Fruit fly (Drosophila melanogaster): ENCODE measurements around the gene Rtel1.

Rtel1 gene

DNA sequence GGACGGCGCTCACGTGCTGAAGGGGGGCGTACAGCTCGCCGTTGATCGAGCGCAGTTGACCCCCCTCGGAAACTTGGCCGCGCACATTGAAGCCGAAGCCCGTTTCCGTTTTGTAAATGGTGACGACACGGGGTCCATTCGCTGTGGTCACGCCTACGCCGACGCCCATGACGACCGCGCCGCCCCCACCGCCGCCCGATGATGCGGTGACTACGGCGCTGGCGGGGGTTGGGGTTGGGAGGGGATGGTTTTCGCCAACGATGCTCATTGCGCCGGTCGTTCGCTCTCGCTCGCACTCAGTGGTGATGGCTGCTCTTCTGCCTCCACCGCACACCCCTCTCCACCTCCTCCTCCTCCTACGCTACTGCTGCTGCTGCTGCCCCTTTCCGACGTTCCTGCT is 10.4 kb upstream of the Rtel1 start (continued):
- TF ChIP-seq CG2678 (tag; optimal IDR thresholded peaks at IDR 0.05) (no peak), Sry-δ (GFP tag; optimal IDR thresholded peaks at IDR 0.05) (no peak), unpg (GFP tag; optimal IDR thresholded peaks at IDR 0.05) (peak; percentile 7), dan (GFP tag; IDR thresholded peaks at IDR 0.05) (no peak), CG30020 (tag; optimal IDR thresholded peaks at IDR 0.05) (no peak), Fer1 (GFP tag; optimal IDR thresholded peaks at IDR 0.05) (no peak), CG8290 (GFP tag; optimal IDR thresholded peaks at IDR 0.05) (no peak), CG8290 (tag; optimal IDR thresholded peaks at IDR 0.05) (peak in 1 of 2 experiments; percentile 61), CG17328 (GFP tag; IDR thresholded peaks at IDR 0.05) (no peak), NFAT (GFP tag; IDR thresholded peaks at IDR 0.05) (0 out of 2 replicates have a peak, but pooled peaks have one; percentile 19), Six4 (GFP tag; optimal IDR thresholded peaks at IDR 0.05) (no peak), CG12219 (GFP tag; optimal IDR thresholded peaks at IDR 0.05) (no peak), bab2 (GFP tag; optimal IDR thresholded peaks at IDR 0.05) (no peak), CG15011 (GFP tag; optimal IDR thresholded peaks at IDR 0.05) (no peak), crp (GFP tag; optimal IDR thresholded peaks at IDR 0.05) (no peak), CG2889 (GFP tag; IDR thresholded peaks at IDR 0.05) (no peak), sens (GFP tag) (no peak), Optix (GFP tag; IDR thresholded peaks at IDR 0.05) (no peak), Nf-YC (tag; optimal IDR thresholded peaks at IDR 0.05) (peak; percentile 23), odd (GFP tag; optimal IDR thresholded peaks at IDR 0.05) (no peak), scrt (GFP tag; optimal IDR thresholded peaks at IDR 0.05) (no peak), Hr51 (GFP tag; optimal IDR thresholded peaks at IDR 0.05) (peak in 1 of 2 experiments; percentile 2), CG7928 (GFP tag; optimal IDR thresholded peaks at IDR 0.05) (no peak), CG15479 (GFP tag; optimal IDR thresholded peaks at IDR 0.05) (no peak), yki (optimal IDR thresholded peaks at IDR 0.05) (no peak), sr (GFP tag; IDR thresholded peaks at IDR 0.05) (peak; percentile 82; the same call in 2 of the 3 replicates), wor (GFP tag; IDR thresholded peaks at IDR 0.05) (no peak), CG3726 (GFP tag; IDR thresholded peaks at IDR 0.05) (no peak), mld (GFP tag; IDR thresholded peaks at IDR 0.05; ENCODE audit: partially characterized antibody) (no peak), Eip74EF (GFP tag; optimal IDR thresholded peaks at IDR 0.05) (no peak), Myb (GFP tag; optimal IDR thresholded peaks at IDR 0.05) (no peak), CG18476 (GFP tag; optimal IDR thresholded peaks at IDR 0.05) (no peak), CG15601 (tag; optimal IDR thresholded peaks at IDR 0.05) (no peak), CG13775 (GFP tag; optimal IDR thresholded peaks at IDR 0.05) (no peak), kni (GFP tag; optimal IDR thresholded peaks at IDR 0.05) (no peak), CG8478 (optimal IDR thresholded peaks at IDR 0.05) (no peak), CG16863 (GFP tag; optimal IDR thresholded peaks at IDR 0.05) (no peak), sima (GFP tag; optimal IDR thresholded peaks at IDR 0.05) (no peak), Neu2 (GFP tag; optimal IDR thresholded peaks at IDR 0.05; ENCODE audit: borderline replicate concordance) (no peak), CG10959 (GFP tag; IDR thresholded peaks at IDR 0.05) (no peak), CG9609 (GFP tag; optimal IDR thresholded peaks at IDR 0.05) (no peak), Atf3 (GFP tag; optimal IDR thresholded peaks at IDR 0.05) (no peak), dysf (GFP tag; IDR thresholded peaks at IDR 0.05) (peak; percentile 49; the same call in 1 of the 3 replicates), Doc2 (GFP tag; IDR thresholded peaks at IDR 0.05) (no peak), CG4328 (GFP tag; optimal IDR thresholded peaks at IDR 0.05) (no peak), ind (GFP tag; optimal IDR thresholded peaks at IDR 0.05) (peak; percentile 50), CG42726 (GFP tag; IDR thresholded peaks at IDR 0.05; ENCODE audit: partially characterized antibody) (no peak), Dref (GFP tag; IDR thresholded peaks at IDR 0.05) (no peak), CG6683 (GFP tag; optimal IDR thresholded peaks at IDR 0.05) (no peak), stwl (tag; optimal IDR thresholded peaks at IDR 0.05) (no peak), Hr78 (GFP tag; optimal IDR thresholded peaks at IDR 0.05) (no peak), PHDP (tag; optimal IDR thresholded peaks at IDR 0.05) (no peak)

All from whole organism, embryonic.